Worm (Caenorhabditis elegans) whole organism, L3 larva: ENCODE data around the gene DC2.5.

Experiments used
- ZK546.5 ChIP-seq: sonication (generic microtip); optimal IDR thresholded peaks from 2 replicates; lab custom pipeline; 2017; ENCODE audit warnings: missing biosample characterization, missing genetic modification characterization
- aly-2 ChIP-seq: fragments of 150-350 bp; optimal IDR thresholded peaks from 2 replicates; lab custom pipeline; 2014; ENCODE audit warnings: missing biosample characterization, missing genetic modification characterization
- egl-5 ChIP-seq: fragments of 150-350 bp; optimal IDR thresholded peaks from 2 replicates; lab custom pipeline; 2017; ENCODE audit warnings: missing biosample characterization, missing genetic modification reagents, missing genetic modification characterization, inconsistent platforms
- elt-3 ChIP-seq, 3 experiments: fragments of 150-350 bp in 1 of 3; sonication (generic microtip) in 2 of 3; optimal IDR thresholded peaks; 2 replicates in 2 of 3; 4 replicates in 1 of 3; lab custom pipeline; 2014 to 2017; ENCODE audit warnings: missing biosample characterization in 3 of 3, missing genetic modification characterization in 3 of 3
- nhr-11 ChIP-seq: fragments of 150-350 bp; optimal IDR thresholded peaks from 2 replicates; lab custom pipeline; 2014; ENCODE audit warnings: missing biosample characterization, missing genetic modification characterization
- nhr-12 ChIP-seq: fragments of 150-350 bp; optimal IDR thresholded peaks from 2 replicates; lab custom pipeline; 2014; ENCODE audit warnings: missing biosample characterization, missing genetic modification characterization
- nhr-237 ChIP-seq: fragments of 150-350 bp; optimal IDR thresholded peaks from 2 replicates; lab custom pipeline; 2014; ENCODE audit warnings: missing biosample characterization, missing genetic modification characterization
- pha-4 ChIP-seq: fragments of 150-350 bp; optimal IDR thresholded peaks from 2 replicates; lab custom pipeline; 2014; ENCODE audit warnings: missing biosample characterization, missing genetic modification reagents, missing genetic modification characterization
- unc-62 ChIP-seq: fragments of 150-350 bp; sonication (generic microtip); optimal IDR thresholded peaks from 4 replicates; lab custom pipeline; 2014; ENCODE audit warnings: missing biosample characterization, missing genetic modification reagents, missing genetic modification characterization
- zag-1 ChIP-seq: fragments of 150-350 bp; optimal IDR thresholded peaks from 2 replicates; lab custom pipeline; 2014; ENCODE audit warnings: missing biosample characterization, missing genetic modification characterization
- ztf-11 ChIP-seq: fragments of 150-350 bp; optimal IDR thresholded peaks from 2 replicates; lab custom pipeline; 2014; ENCODE audit warnings: missing biosample characterization, missing genetic modification characterization

DNA sequence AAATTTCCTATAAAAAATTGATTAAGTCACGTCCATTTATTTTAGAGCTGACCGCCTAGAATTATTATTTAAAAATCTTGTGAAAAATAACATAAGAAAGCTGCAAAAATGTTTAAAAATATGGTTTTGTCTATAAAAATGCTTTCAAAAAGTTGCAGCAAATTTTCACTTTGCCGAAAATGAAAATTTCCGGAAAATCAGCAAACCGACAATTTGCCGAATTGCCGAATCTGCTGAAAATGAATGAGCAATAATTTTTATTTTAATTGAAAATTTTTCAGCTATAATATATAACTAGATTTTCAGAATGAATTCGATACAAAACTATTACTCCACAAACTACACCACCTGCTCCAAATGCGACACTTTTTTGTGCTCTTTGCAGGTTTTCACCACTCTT is 4.3 kb upstream of the DC2.5 start, which contains the start of gene srh-78:
- TF ChIP-seq nhr-237 (tag; lab: Kevin White, UChicago) (no peak), pha-4 (tag; lab: Kevin White, UChicago) (no peak), aly-2 (tag; lab: Kevin White, UChicago) (no peak), unc-62 (no peak), egl-5 (tag; lab: Kevin White, UChicago) (no peak), elt-3 (tag; optimal IDR thresholded peaks at IDR 0.05; lab: Kevin White, UChicago) (no peak), zag-1 (tag; lab: Kevin White, UChicago) (no peak), ZK546.5 (no peak), ztf-11 (tag; lab: Kevin White, UChicago) (no peak), nhr-11 (tag; lab: Kevin White, UChicago) (no peak), nhr-12 (tag; lab: Kevin White, UChicago) (no peak)
